Fruit fly (Drosophila melanogaster) whole organism: ENCODE results near the gene CG31251.

Source experiments
- CG8478 ChIP-seq: fragments of >200 bp; optimal IDR thresholded peaks from 2 replicates; lab custom pipeline; 2018; ENCODE audit warnings: inconsistent platforms
- Dll ChIP-seq: fragments of >200 bp; optimal IDR thresholded peaks from 2 replicates; lab custom pipeline; 2017
- psq ChIP-seq: fragments of >200 bp; optimal IDR thresholded peaks from 2 replicates; lab custom pipeline; 2017

DNA sequence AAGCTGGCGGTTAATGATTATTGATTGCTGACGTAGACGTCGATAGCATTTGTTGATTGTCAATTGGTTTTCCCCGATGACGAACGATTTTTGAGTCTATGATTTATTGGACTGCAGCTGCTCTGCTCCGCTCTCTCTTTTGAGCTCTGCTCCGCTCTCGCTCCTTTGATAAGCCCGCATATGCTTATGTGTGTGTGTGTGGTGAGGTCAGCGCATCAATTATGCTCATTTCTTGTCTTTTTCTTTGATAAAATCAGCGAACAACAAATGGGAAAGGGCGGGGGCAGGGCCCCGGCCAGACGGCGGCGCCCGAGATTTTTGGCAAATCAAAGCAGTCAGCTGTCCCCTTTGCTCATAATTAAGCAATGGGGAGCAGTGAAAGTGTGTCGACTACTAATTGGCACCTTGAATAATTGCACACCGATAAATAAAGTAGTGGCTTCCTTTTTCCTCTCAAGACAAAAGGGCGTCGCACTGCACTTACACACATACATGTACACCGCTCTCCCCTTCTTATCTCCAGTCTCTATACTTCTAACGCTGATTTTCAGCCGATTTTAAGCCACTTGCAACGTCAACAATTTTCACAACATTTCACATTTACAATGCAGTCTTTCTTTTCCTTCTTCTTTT is 3.0 kb downstream of the CG31251 start:
- no peak for TF ChIP-seq psq (lab: Kevin White, UChicago)
- TF ChIP-seq Dll (lab: Kevin White, UChicago) = no peak
- no peak for TF ChIP-seq CG8478 (lab: Kevin White, UChicago)
